Fruit fly (Drosophila melanogaster) whole organism, embryonic: ENCODE results near the gene borr.

ENCODE experiments used
- Aef1 ChIP-seq: fragments of 200-800 bp; sonication (Bioruptor generic); IDR thresholded peaks from 3 replicates; pipeline ENCODE4 v1.3.6; 2022; ENCODE audit warnings: missing biosample characterization, missing genetic modification characterization
- Asciz ChIP-seq: fragments of 200-800 bp; sonication (Bioruptor generic); optimal IDR thresholded peaks from 2 replicates; lab custom pipeline; 2017; ENCODE audit warnings: missing biosample characterization, mild to moderate bottlenecking, missing genetic modification characterization, missing genetic modification reagents
- B-H2 ChIP-seq: fragments of 200-800 bp; sonication (Bioruptor generic); optimal IDR thresholded peaks from 2 replicates; lab custom pipeline; 2018; ENCODE audit warnings: missing biosample characterization, mild to moderate bottlenecking, missing genetic modification characterization
- BEAF-32 ChIP-seq: fragments of 200-800 bp; sonication (Bioruptor generic); optimal IDR thresholded peaks from 3 replicates; lab custom pipeline; 2017; ENCODE audit warnings: missing biosample characterization, missing genetic modification characterization, mild to moderate bottlenecking, moderate library complexity, missing genetic modification reagents
- CG10565 ChIP-seq: fragments of 200-800 bp; sonication (Bioruptor generic); optimal IDR thresholded peaks from 3 replicates; lab custom pipeline; 2016; ENCODE audit warnings: missing biosample characterization, mild to moderate bottlenecking, missing genetic modification characterization
- CG12769 ChIP-seq: fragments of 200-800 bp; sonication (Bioruptor generic); optimal IDR thresholded peaks from 2 replicates; lab custom pipeline; 2019; ENCODE audit warnings: missing biosample characterization, mild to moderate bottlenecking, missing genetic modification characterization, moderate library complexity
- CG13775 ChIP-seq: fragments of 200-800 bp; sonication (Bioruptor generic); optimal IDR thresholded peaks from 3 replicates; lab custom pipeline; 2017; ENCODE audit warnings: missing biosample characterization, mild to moderate bottlenecking, missing genetic modification characterization
- CG14441 ChIP-seq: fragments of 200-800 bp; sonication (Bioruptor generic); IDR thresholded peaks from 2 replicates; pipeline ENCODE4 v1.3.6; 2022; ENCODE audit warnings: missing biosample characterization, missing genetic modification characterization
- CG14710 ChIP-seq: fragments of 200-800 bp; sonication (Bioruptor generic); optimal IDR thresholded peaks from 3 replicates; lab custom pipeline; 2019; ENCODE audit warnings: missing biosample characterization, mild to moderate bottlenecking, missing genetic modification characterization, moderate library complexity
- CG15073 ChIP-seq: fragments of 200-800 bp; sonication (Bioruptor generic); optimal IDR thresholded peaks from 2 replicates; lab custom pipeline; 2016; ENCODE audit warnings: missing biosample characterization, missing genetic modification characterization
- CG15479 ChIP-seq: fragments of 200-800 bp; sonication (Bioruptor generic); optimal IDR thresholded peaks from 3 replicates; lab custom pipeline; 2019; ENCODE audit warnings: missing biosample characterization, mild to moderate bottlenecking, missing genetic modification characterization, moderate library complexity
- CG15601 ChIP-seq: fragments of 200-800 bp; sonication (Bioruptor generic); optimal IDR thresholded peaks from 3 replicates; lab custom pipeline; 2019; ENCODE audit warnings: missing biosample characterization, mild to moderate bottlenecking, missing genetic modification characterization, moderate library complexity
- CG1602 ChIP-seq: fragments of 200-800 bp; sonication (Bioruptor generic); optimal IDR thresholded peaks from 3 replicates; lab custom pipeline; 2016; ENCODE audit warnings: missing biosample characterization, missing genetic modification characterization
- CG1647 ChIP-seq: fragments of 200-800 bp; sonication (Bioruptor generic); optimal IDR thresholded peaks from 3 replicates; lab custom pipeline; 2016; ENCODE audit warnings: missing biosample characterization, missing genetic modification characterization
- CG16815 ChIP-seq: fragments of 200-800 bp; sonication (Bioruptor generic); optimal IDR thresholded peaks from 3 replicates; lab custom pipeline; 2017; ENCODE audit warnings: missing biosample characterization, mild to moderate bottlenecking, missing genetic modification characterization
- CG17829 ChIP-seq: fragments of 200-800 bp; optimal IDR thresholded peaks from 2 replicates; lab custom pipeline; 2019; ENCODE audit warnings: missing biosample characterization, mild to moderate bottlenecking, missing genetic modification characterization, moderate library complexity
- CG18011 ChIP-seq: fragments of 200-800 bp; sonication (Bioruptor generic); optimal IDR thresholded peaks from 2 replicates; lab custom pipeline; 2017; ENCODE audit warnings: missing biosample characterization, missing genetic modification characterization, mild to moderate bottlenecking, moderate library complexity, missing genotype
- CG18619 ChIP-seq: fragments of 200-800 bp; sonication (Bioruptor generic); optimal IDR thresholded peaks from 3 replicates; lab custom pipeline; 2017; ENCODE audit warnings: missing biosample characterization, mild to moderate bottlenecking, missing genetic modification characterization
- CG34224 ChIP-seq: fragments of 200-800 bp; sonication (Bioruptor generic); IDR thresholded peaks from 3 replicates; pipeline ENCODE4 v1.3.6; 2022; ENCODE audit warnings: missing biosample characterization, missing genetic modification characterization; ENCODE audit not compliant: partially characterized antibody
- CG4617 ChIP-seq: fragments of 200-800 bp; sonication (Bioruptor generic); optimal IDR thresholded peaks from 3 replicates; lab custom pipeline; 2016; ENCODE audit warnings: missing biosample characterization, missing genetic modification characterization, borderline replicate concordance
- CG6654 ChIP-seq: fragments of 200-800 bp; sonication (Bioruptor generic); optimal IDR thresholded peaks from 2 replicates; lab custom pipeline; 2017; ENCODE audit warnings: missing biosample characterization, mild to moderate bottlenecking, missing genetic modification characterization
- CG7357 ChIP-seq: fragments of 200-800 bp; sonication (Bioruptor generic); IDR thresholded peaks from 3 replicates; pipeline ENCODE4 v1.3.6; 2022; ENCODE audit warnings: missing biosample characterization, missing genetic modification characterization
- CG7839 ChIP-seq: fragments of 200-800 bp; sonication (Bioruptor generic); optimal IDR thresholded peaks from 3 replicates; lab custom pipeline; 2018; ENCODE audit warnings: missing biosample characterization, mild to moderate bottlenecking, missing genetic modification characterization, moderate library complexity
- CG8290 ChIP-seq, 3 experiments: fragments of 200-800 bp; sonication (Bioruptor generic); optimal IDR thresholded peaks; 2 replicates each; lab custom pipeline; 2016 to 2019; ENCODE audit warnings: missing biosample characterization in 3 of 3, missing genetic modification characterization in 3 of 3, mild to moderate bottlenecking in 2 of 3, moderate library complexity in 1 of 3
- CG8478 ChIP-seq: fragments of >200 bp; optimal IDR thresholded peaks from 2 replicates; lab custom pipeline; 2018
- CG9437 ChIP-seq: fragments of 200-800 bp; sonication (Bioruptor generic); optimal IDR thresholded peaks from 2 replicates; lab custom pipeline; 2018; ENCODE audit warnings: missing biosample characterization, mild to moderate bottlenecking, missing genetic modification characterization
- Dad ChIP-seq: fragments of 200-800 bp; sonication (Bioruptor generic); optimal IDR thresholded peaks from 3 replicates; lab custom pipeline; 2016; ENCODE audit warnings: missing biosample characterization, missing genetic modification characterization
- Dip2 ChIP-seq: fragments of 200-800 bp; sonication (Bioruptor generic); IDR thresholded peaks from 2 replicates; pipeline ENCODE4 v1.3.6; 2022; ENCODE audit warnings: missing biosample characterization, missing genetic modification characterization
- Doc3 ChIP-seq: fragments of 200-800 bp; sonication (Bioruptor generic); IDR thresholded peaks from 3 replicates; pipeline ENCODE4 v1.3.6; 2022; ENCODE audit warnings: missing biosample characterization, missing genetic modification characterization; ENCODE audit not compliant: partially characterized antibody
- Dref ChIP-seq: fragments of 200-800 bp; sonication (Bioruptor generic); IDR thresholded peaks from 2 replicates; pipeline ENCODE4 v1.3.6; 2022; ENCODE audit warnings: missing biosample characterization, missing genetic modification characterization
- Lpt ChIP-seq: fragments of >200 bp; optimal IDR thresholded peaks from 2 replicates; lab custom pipeline; 2018; ENCODE audit warnings: missing biosample characterization, missing genetic modification characterization
- Mrtf ChIP-seq: fragments of 200-800 bp; sonication (Bioruptor generic); IDR thresholded peaks from 3 replicates; pipeline ENCODE4 v1.3.6; 2022; ENCODE audit warnings: missing biosample characterization, missing genetic modification characterization
- NC2β ChIP-seq: fragments of 200-800 bp; sonication (Bioruptor generic); optimal IDR thresholded peaks from 2 replicates; lab custom pipeline; 2016; ENCODE audit warnings: missing biosample characterization, missing genetic modification characterization
- Sox102F ChIP-seq: fragments of 200-800 bp; sonication (Bioruptor generic); optimal IDR thresholded peaks from 2 replicates; lab custom pipeline; 2018; ENCODE audit warnings: missing biosample characterization, mild to moderate bottlenecking, missing genetic modification characterization, moderate library complexity
- Taf1 ChIP-seq: fragments of 200-800 bp; sonication (Bioruptor generic); IDR thresholded peaks from 2 replicates; pipeline ENCODE4 v1.3.6; 2022; ENCODE audit warnings: missing biosample characterization, missing genetic modification characterization
- bsh ChIP-seq, 2 experiments: fragments of 200-800 bp; sonication (Bioruptor generic); optimal IDR thresholded peaks; 2 replicates each; lab custom pipeline; 2017 to 2018; ENCODE audit warnings: mild to moderate bottlenecking in 2 of 2, missing biosample characterization in 2 of 2, missing genetic modification characterization in 2 of 2, moderate library complexity in 1 of 2
- cas ChIP-seq: fragments of 200-800 bp; sonication (Bioruptor generic); IDR thresholded peaks from 2 replicates; pipeline ENCODE4 v1.3.6; 2022; ENCODE audit warnings: missing biosample characterization, missing genetic modification characterization
- da ChIP-seq: fragments of 200-800 bp; sonication (Bioruptor generic); optimal IDR thresholded peaks from 2 replicates; lab custom pipeline; 2016; ENCODE audit warnings: missing biosample characterization, missing genetic modification characterization
- dmrt11E ChIP-seq: fragments of 200-800 bp; sonication (Bioruptor generic); optimal IDR thresholded peaks from 3 replicates; lab custom pipeline; 2018; ENCODE audit warnings: missing biosample characterization, mild to moderate bottlenecking, missing genetic modification characterization, moderate library complexity
- ems ChIP-seq: fragments of 200-800 bp; sonication (Bioruptor generic); optimal IDR thresholded peaks from 3 replicates; lab custom pipeline; 2016; ENCODE audit warnings: missing biosample characterization, missing genetic modification characterization
- gem ChIP-seq: fragments of 200-800 bp; sonication (Bioruptor generic); optimal IDR thresholded peaks from 2 replicates; lab custom pipeline; 2019; ENCODE audit warnings: missing biosample characterization, mild to moderate bottlenecking, missing genetic modification characterization, moderate library complexity
- gt ChIP-seq: fragments of 200-800 bp; sonication (Bioruptor generic); IDR thresholded peaks from 2 replicates; pipeline ENCODE4 v1.3.6; 2022; ENCODE audit warnings: missing biosample characterization, missing genetic modification characterization
- hkb ChIP-seq, 2 experiments: fragments of 200-800 bp in 1 of 2; fragments of >200 bp in 1 of 2; sonication (Bioruptor generic) in 1 of 2; IDR thresholded peaks in 1 of 2; optimal IDR thresholded peaks in 1 of 2; 2 replicates each; pipeline versions ENCODE4 v1.3.6 to Lab custom; 2017 to 2022; ENCODE audit warnings: missing biosample characterization in 1 of 2, missing genetic modification characterization in 1 of 2
- pho ChIP-seq: fragments of 200-800 bp; sonication (Bioruptor generic); optimal IDR thresholded peaks from 2 replicates; lab custom pipeline; 2016; ENCODE audit warnings: missing biosample characterization, missing genetic modification characterization
- pnt ChIP-seq: fragments of 200-800 bp; sonication (Bioruptor generic); optimal IDR thresholded peaks from 3 replicates; lab custom pipeline; 2016; ENCODE audit warnings: missing biosample characterization, missing genetic modification characterization
- pum ChIP-seq: fragments of 200-800 bp; sonication (Bioruptor generic); optimal IDR thresholded peaks from 2 replicates; lab custom pipeline; 2016; ENCODE audit warnings: missing biosample characterization, missing genetic modification characterization
- sqz ChIP-seq: fragments of 200-800 bp; sonication (Bioruptor generic); optimal IDR thresholded peaks from 3 replicates; lab custom pipeline; 2018; ENCODE audit warnings: missing biosample characterization, mild to moderate bottlenecking, missing genetic modification characterization
- unpg ChIP-seq: fragments of 200-800 bp; sonication (Bioruptor generic); optimal IDR thresholded peaks from 3 replicates; lab custom pipeline; 2018; ENCODE audit warnings: missing biosample characterization, mild to moderate bottlenecking, missing genetic modification characterization, moderate library complexity
- zen2 ChIP-seq: fragments of 200-800 bp; sonication (Bioruptor generic); IDR thresholded peaks from 3 replicates; pipeline ENCODE4 v1.3.6; 2022; ENCODE audit warnings: missing biosample characterization, missing genetic modification characterization; ENCODE audit not compliant: partially characterized antibody
- zfh2 ChIP-seq: fragments of 200-800 bp; sonication (Bioruptor generic); optimal IDR thresholded peaks from 2 replicates; lab custom pipeline; 2016; ENCODE audit warnings: missing biosample characterization, missing genetic modification characterization

borr gene

dm6 chr2L:9205133-9205615, 47.7 kb downstream of the borr start (continued):
- TF ChIP-seq Sox102F (GFP tag; lab: Kevin White, UChicago): no peak
- TF ChIP-seq CG1602 (GFP tag; lab: Kevin White, UChicago): no peak
- TF ChIP-seq Dref (GFP tag; lab: Robert Waterston, UW): no peak
- TF ChIP-seq CG1647 (GFP tag; lab: Kevin White, UChicago): no peak
- TF ChIP-seq CG15601 (tag; lab: Kevin White, UChicago): peak; percentile 27
- no peak for TF ChIP-seq Doc3 (GFP tag; lab: Robert Waterston, UW)
- TF ChIP-seq gt (GFP tag; lab: Robert Waterston, UW): no peak
- TF ChIP-seq BEAF-32 (GFP tag; lab: Kevin White, UChicago): no peak
- TF ChIP-seq CG4617 (GFP tag; lab: Kevin White, UChicago): no peak
- no peak for TF ChIP-seq CG14441 (GFP tag; lab: Robert Waterston, UW)
- no peak for TF ChIP-seq CG15479 (GFP tag; lab: Kevin White, UChicago)
- TF ChIP-seq bsh (GFP tag; optimal IDR thresholded peaks at IDR 0.05; lab: Kevin White, UChicago): peak in 1 of 2 experiments; percentile 64
- no peak for TF ChIP-seq CG14710
- no peak for TF ChIP-seq CG10565
- TF ChIP-seq CG18011 (GFP tag; lab: Kevin White, UChicago): no peak
- no peak for TF ChIP-seq gem (tag; lab: Kevin White, UChicago)
- no peak for TF ChIP-seq pho (GFP tag; lab: Kevin White, UChicago)
- TF ChIP-seq pnt (GFP tag; lab: Kevin White, UChicago): no peak
- TF ChIP-seq unpg (GFP tag; lab: Kevin White, UChicago): peak; percentile 35
- TF ChIP-seq ems (GFP tag; lab: Kevin White, UChicago): no peak
- no peak for TF ChIP-seq Lpt (GFP tag; lab: Kevin White, UChicago)
- peak; percentile 77 for TF ChIP-seq CG12769 (tag; lab: Kevin White, UChicago)
- TF ChIP-seq CG6654 (GFP tag; lab: Kevin White, UChicago): no peak
- no peak for TF ChIP-seq CG15073 (GFP tag; lab: Kevin White, UChicago)
- TF ChIP-seq da (GFP tag; lab: Kevin White, UChicago): no peak
- TF ChIP-seq CG17829 (tag; lab: Kevin White, UChicago): no peak
- TF ChIP-seq hkb (optimal IDR thresholded peaks at IDR 0.05; lab: Kevin White, UChicago): no peak
- TF ChIP-seq hkb (GFP tag; IDR thresholded peaks at IDR 0.05; lab: Robert Waterston, UW): peak; percentile 32; the same call in 1 of the 2 replicates
- TF ChIP-seq CG9437 (GFP tag; lab: Kevin White, UChicago): no peak
- TF ChIP-seq Dip2 (GFP tag; lab: Robert Waterston, UW): no peak
- TF ChIP-seq Mrtf (GFP tag; lab: Robert Waterston, UW): no peak
- TF ChIP-seq sqz: peak; percentile 73
- peak; percentile 45; the same call in 1 of the 3 replicates for TF ChIP-seq zen2
- TF ChIP-seq Aef1 (GFP tag; lab: Robert Waterston, UW): no peak
- TF ChIP-seq zfh2: no peak
- TF ChIP-seq CG13775 (GFP tag; lab: Kevin White, UChicago): no peak
- no peak for TF ChIP-seq Asciz (GFP tag; lab: Kevin White, UChicago)
- no peak for TF ChIP-seq dmrt11E (tag; lab: Kevin White, UChicago)
- no peak for TF ChIP-seq CG16815 (GFP tag; lab: Kevin White, UChicago)
- TF ChIP-seq CG8290 (GFP tag; optimal IDR thresholded peaks at IDR 0.05; lab: Kevin White, UChicago): no peak
- peak in 1 of 2 experiments; percentile 36 for TF ChIP-seq CG8290 (tag; optimal IDR thresholded peaks at IDR 0.05; lab: Kevin White, UChicago)
- peak; percentile 66; the same call in 1 of the 2 replicates for TF ChIP-seq cas
- no peak for TF ChIP-seq CG7357 (GFP tag; lab: Robert Waterston, UW)
- no peak for TF ChIP-seq CG18619 (GFP tag; lab: Kevin White, UChicago)
- no peak for TF ChIP-seq CG8478 (lab: Kevin White, UChicago)
- TF ChIP-seq CG34224: peak; percentile 50; the same call in 1 of the 3 replicates
- TF ChIP-seq CG7839 (tag; lab: Kevin White, UChicago): no peak
- peak; percentile 85 for TF ChIP-seq B-H2 (GFP tag; lab: Kevin White, UChicago)
- no peak for TF ChIP-seq pum (GFP tag; lab: Kevin White, UChicago)
- TF ChIP-seq NC2β (GFP tag; lab: Kevin White, UChicago): no peak
- no peak for TF ChIP-seq Taf1 (GFP tag; lab: Robert Waterston, UW)
- no peak for TF ChIP-seq Dad
